Fruit fly (Drosophila melanogaster) Kc167 (cell line): Measurements from ENCODE around the gene rols.

ENCODE experiments used
- Sin3A ChIP-seq: fragments of >200 bp; optimal IDR thresholded peaks from 2 replicates; lab custom pipeline; 2018; ENCODE audit warnings: missing external identifiers
- psq ChIP-seq: fragments of >200 bp; optimal IDR thresholded peaks from 2 replicates; lab custom pipeline; 2017; ENCODE audit warnings: missing external identifiers

- TF ChIP-seq Sin3A (no peak), psq (no peak)
Measured at dm6 chr3L:11974605-11975004, 90.1 kb downstream of the rols start, which contains the start of gene CG14125.
